Fruit fly (Drosophila melanogaster): ENCODE measurements around the gene LysE.

Gene LysE

dm6 chr3L:1169617-1170016 is 43.0 kb upstream of the LysE start (continued):
- TF ChIP-seq CG8388 (GFP tag; optimal IDR thresholded peaks at IDR 0.05): peak; percentile 10
- no peak for TF ChIP-seq CG13287 (GFP tag; IDR thresholded peaks at IDR 0.05; ENCODE audit: partially characterized antibody)
- no peak for TF ChIP-seq lola (GFP tag; optimal IDR thresholded peaks at IDR 0.05)
- TF ChIP-seq CG2199 (GFP tag; IDR thresholded peaks at IDR 0.05): no peak
- TF ChIP-seq CG32772 (GFP tag; IDR thresholded peaks at IDR 0.05): no peak
- TF ChIP-seq CG43689 (GFP tag; IDR thresholded peaks at IDR 0.05): no peak
- TF ChIP-seq sug (tag; optimal IDR thresholded peaks at IDR 0.05): peak; percentile 55
- no peak for TF ChIP-seq shn (GFP tag; optimal IDR thresholded peaks at IDR 0.05)
- no peak for TF ChIP-seq ERR (GFP tag; optimal IDR thresholded peaks at IDR 0.05)
- TF ChIP-seq ash1 (GFP tag; optimal IDR thresholded peaks at IDR 0.05): no peak
- no peak for TF ChIP-seq seq (GFP tag; IDR thresholded peaks at IDR 0.05)
- TF ChIP-seq CG8944 (GFP tag; optimal IDR thresholded peaks at IDR 0.05): no peak
- no peak for TF ChIP-seq CG4617 (GFP tag; optimal IDR thresholded peaks at IDR 0.05; ENCODE audit: borderline replicate concordance)
- TF ChIP-seq CG7839 (tag; optimal IDR thresholded peaks at IDR 0.05): peak; percentile 10
- TF ChIP-seq Dad (GFP tag; optimal IDR thresholded peaks at IDR 0.05): no peak
- TF ChIP-seq CG11398 (GFP tag; optimal IDR thresholded peaks at IDR 0.05): no peak
- TF ChIP-seq CG11560 (tag; IDR thresholded peaks at IDR 0.05): no peak
- peak; percentile 2 for TF ChIP-seq CG15601 (tag; optimal IDR thresholded peaks at IDR 0.05)
- no peak for TF ChIP-seq CG6654 (GFP tag; optimal IDR thresholded peaks at IDR 0.05)
- no peak for TF ChIP-seq ind (GFP tag; optimal IDR thresholded peaks at IDR 0.05)
- TF ChIP-seq CG30020 (tag; optimal IDR thresholded peaks at IDR 0.05): no peak
- TF ChIP-seq CG31224 (GFP tag; IDR thresholded peaks at IDR 0.05): 0 out of 2 replicates have a peak, but pooled peaks have one; percentile 13
- TF ChIP-seq CG8359 (GFP tag; optimal IDR thresholded peaks at IDR 0.05; ENCODE audit: borderline replicate concordance): no peak
- TF ChIP-seq MESR4 (GFP tag; optimal IDR thresholded peaks at IDR 0.05): no peak
- TF ChIP-seq sens (GFP tag): peak; percentile 89
- no peak for TF ChIP-seq Dref (GFP tag; IDR thresholded peaks at IDR 0.05)
- TF ChIP-seq cad (GFP tag; optimal IDR thresholded peaks at IDR 0.05): peak; percentile 66
- TF ChIP-seq gsb (GFP tag; IDR thresholded peaks at IDR 0.05): no peak
- peak; percentile 36 for TF ChIP-seq sqz (GFP tag; optimal IDR thresholded peaks at IDR 0.05)
- peak; percentile 37 for TF ChIP-seq CG3281 (GFP tag; optimal IDR thresholded peaks at IDR 0.05)
- no peak for TF ChIP-seq CG12155 (GFP tag; optimal IDR thresholded peaks at IDR 0.05)
- no peak for TF ChIP-seq HmgD (GFP tag; optimal IDR thresholded peaks at IDR 0.05)
- no peak for TF ChIP-seq fu2 (GFP tag; optimal IDR thresholded peaks at IDR 0.05)
- no peak for TF ChIP-seq bbx (GFP tag; IDR thresholded peaks at IDR 0.05; ENCODE audit: partially characterized antibody)
- no peak for TF ChIP-seq disco-r (GFP tag; optimal IDR thresholded peaks at IDR 0.05)
- TF ChIP-seq lab (GFP tag; optimal IDR thresholded peaks at IDR 0.05): no peak
- no peak for TF ChIP-seq Atf6 (GFP tag; IDR thresholded peaks at IDR 0.05)
- TF ChIP-seq tx (GFP tag; optimal IDR thresholded peaks at IDR 0.05): no peak
- no peak for TF ChIP-seq CG1832 (GFP tag; optimal IDR thresholded peaks at IDR 0.05)
- no peak for TF ChIP-seq bab2 (GFP tag; optimal IDR thresholded peaks at IDR 0.05)
- no peak for TF ChIP-seq mam (GFP tag; optimal IDR thresholded peaks at IDR 0.05)
- TF ChIP-seq Bgb (GFP tag; IDR thresholded peaks at IDR 0.05; ENCODE audit: partially characterized antibody): no peak
- TF ChIP-seq ac (GFP tag; optimal IDR thresholded peaks at IDR 0.05): no peak

dm6 chr3L:1170611-1171010 is 42.0 kb upstream of the LysE start:
- peak; percentile 26 for TF ChIP-seq CG13894 (tag; optimal IDR thresholded peaks at IDR 0.05)
- TF ChIP-seq cg (GFP tag; optimal IDR thresholded peaks at IDR 0.05): no peak
- peak; percentile 2 for TF ChIP-seq Deaf1 (tag; optimal IDR thresholded peaks at IDR 0.05)
- TF ChIP-seq crol (GFP tag; IDR thresholded peaks at IDR 0.05): peak; percentile 43; the same call in 1 of the 2 replicates
- peak; percentile 95 for TF ChIP-seq CG31224 (GFP tag; IDR thresholded peaks at IDR 0.05)
- TF ChIP-seq abd-A (tag; optimal IDR thresholded peaks at IDR 0.05): peak; percentile 75
- 0 out of 2 replicates have a peak, but pooled peaks have one; percentile 19 for TF ChIP-seq Bgb (GFP tag; IDR thresholded peaks at IDR 0.05; ENCODE audit: partially characterized antibody)
- no peak for TF ChIP-seq Sox100B (GFP tag; optimal IDR thresholded peaks at IDR 0.05)
